Worm (Caenorhabditis elegans) whole organism, early embryonic: ENCODE measurements around the gene F08C6.18.
A peak's percentile ranks its signal among the peaks of the same experiment; 100 is the strongest.

Source experiments
- B0310.2 ChIP-seq: sonication (generic microtip); optimal IDR thresholded peaks from 2 replicates; lab custom pipeline; 2016; ENCODE audit warnings: mild to moderate bottlenecking, missing genetic modification characterization, missing compliant biosample characterization
- F13C5.2 ChIP-seq: sonication (generic microtip); optimal IDR thresholded peaks from 2 replicates; lab custom pipeline; 2017; ENCODE audit warnings: mild to moderate bottlenecking, missing genetic modification characterization, inconsistent platforms, missing compliant biosample characterization
- aly-1 ChIP-seq: sonication (generic microtip); optimal IDR thresholded peaks from 2 replicates; lab custom pipeline; 2016; ENCODE audit warnings: missing genetic modification characterization, missing compliant biosample characterization
- ama-1 ChIP-seq: fragments of 150-350 bp; optimal IDR thresholded peaks from 2 replicates; lab custom pipeline; 2014
- ceh-13 ChIP-seq: fragments of 200-800 bp; sonication (Bioruptor generic); optimal IDR thresholded peaks from 2 replicates; lab custom pipeline; 2018; ENCODE audit warnings: mild to moderate bottlenecking, missing genetic modification characterization, missing compliant biosample characterization
- ceh-36 ChIP-seq: sonication (generic microtip); optimal IDR thresholded peaks from 2 replicates; lab custom pipeline; 2016; ENCODE audit warnings: missing genetic modification characterization, inconsistent platforms, missing compliant biosample characterization
- ets-7 ChIP-seq: sonication (generic microtip); optimal IDR thresholded peaks from 2 replicates; lab custom pipeline; 2016; ENCODE audit warnings: missing genotype, missing genetic modification characterization, missing compliant biosample characterization
- flt-1 ChIP-seq: fragments of 200-800 bp; sonication (Bioruptor generic); IDR thresholded peaks from 2 replicates; pipeline ENCODE4 v1.3.6; 2022; ENCODE audit warnings: missing genetic modification characterization, missing compliant biosample characterization
- hmbx-1 ChIP-seq: sonication (generic microtip); optimal IDR thresholded peaks from 2 replicates; lab custom pipeline; 2016; ENCODE audit warnings: mild to moderate bottlenecking, missing genetic modification characterization, missing compliant biosample characterization
- hmg-4 ChIP-seq: fragments of 200-800 bp; sonication (Bioruptor generic); optimal IDR thresholded peaks from 2 replicates; lab custom pipeline; 2018; ENCODE audit warnings: mild to moderate bottlenecking, missing genetic modification characterization, missing compliant biosample characterization
- hnd-1 ChIP-seq: sonication (generic microtip); optimal IDR thresholded peaks from 2 replicates; lab custom pipeline; 2016; ENCODE audit warnings: missing genetic modification characterization, missing compliant biosample characterization
- pes-1 ChIP-seq: fragments of 200-800 bp; sonication (Bioruptor generic); IDR thresholded peaks from 2 replicates; pipeline ENCODE4 v1.3.6; 2022; ENCODE audit warnings: missing genetic modification reagents, missing genetic modification characterization, missing compliant biosample characterization
- scrt-1 ChIP-seq: fragments of 200-800 bp; sonication (Bioruptor generic); IDR thresholded peaks from 2 replicates; pipeline ENCODE4 v1.3.6; 2022; ENCODE audit warnings: missing genetic modification characterization, missing compliant biosample characterization
- sea-1 ChIP-seq: fragments of 200-800 bp; sonication (Bioruptor generic); conservative IDR thresholded peaks from 2 replicates; pipeline ENCODE4 v1.3.6; 2022; ENCODE audit warnings: missing genetic modification characterization, missing compliant biosample characterization
- tbx-11 ChIP-seq: fragments of 200-800 bp; sonication (Bioruptor generic); IDR thresholded peaks from 2 replicates; pipeline ENCODE4 v1.3.6; 2022; ENCODE audit warnings: missing genetic modification characterization, missing compliant biosample characterization
- tbx-37 ChIP-seq: fragments of 200-800 bp; sonication (Bioruptor generic); conservative IDR thresholded peaks from 2 replicates; pipeline ENCODE4 v1.3.6; 2022; ENCODE audit warnings: missing genetic modification reagents, missing genetic modification characterization, missing compliant biosample characterization
- tra-4 ChIP-seq: sonication (generic microtip); optimal IDR thresholded peaks from 2 replicates; lab custom pipeline; 2017; ENCODE audit warnings: missing genetic modification characterization, missing compliant biosample characterization

The F08C6.18 gene

ce11 chrX:7577458-7578158 lies 4.2 kb upstream of the F08C6.18 start:
- TF ChIP-seq aly-1, result no peak
- peak; percentile 14 for TF ChIP-seq hmg-4 (GFP tag; lab: Kevin White, UChicago)
- no peak for TF ChIP-seq B0310.2 (tag; lab: Kevin White, UChicago)

- TF ChIP-seq hmbx-1, result no peak
- TF ChIP-seq sea-1 (GFP tag; lab: Robert Waterston, UW), result no peak
- no peak for TF ChIP-seq tbx-11 (GFP tag; lab: Robert Waterston, UW)
- no peak for TF ChIP-seq hnd-1 (tag; lab: Kevin White, UChicago)
- TF ChIP-seq hmg-4 (GFP tag; lab: Kevin White, UChicago), result no peak
Measured at ce11 chrX:7575939-7576338, 2.5 kb upstream of the F08C6.18 start.

ce11 chrX:7573629-7574028 lies 201 bp upstream of the F08C6.18 start:
- TF ChIP-seq pes-1, result no peak
- TF ChIP-seq hmbx-1, result no peak
- no peak for TF ChIP-seq hmg-4 (GFP tag; lab: Kevin White, UChicago)
- TF ChIP-seq ama-1 (lab: Kevin White, UChicago), result no peak
- TF ChIP-seq F13C5.2 (tag; lab: Kevin White, UChicago), result no peak
- no peak for TF ChIP-seq hnd-1 (tag; lab: Kevin White, UChicago)
- no peak for TF ChIP-seq scrt-1
- TF ChIP-seq tra-4 (tag; lab: Kevin White, UChicago), result no peak
- TF ChIP-seq B0310.2 (tag; lab: Kevin White, UChicago), result no peak
- TF ChIP-seq tbx-11 (GFP tag; lab: Robert Waterston, UW), result no peak
- no peak for TF ChIP-seq ceh-36 (tag; lab: Kevin White, UChicago)
- TF ChIP-seq ceh-13, result no peak
- TF ChIP-seq ets-7 (tag; lab: Kevin White, UChicago), result no peak
- no peak for TF ChIP-seq tbx-37 (GFP tag; lab: Robert Waterston, UW)
- no peak for TF ChIP-seq aly-1

- TF ChIP-seq tbx-11 (GFP tag; lab: Robert Waterston, UW), result no peak
- no peak for TF ChIP-seq hnd-1 (tag; lab: Kevin White, UChicago)
- no peak for TF ChIP-seq hmg-4 (GFP tag; lab: Kevin White, UChicago)
- no peak for TF ChIP-seq ceh-36 (tag; lab: Kevin White, UChicago)
- TF ChIP-seq scrt-1, result no peak
- no peak for TF ChIP-seq aly-1
- TF ChIP-seq ama-1 (lab: Kevin White, UChicago), result no peak
- TF ChIP-seq hmbx-1, result no peak
- TF ChIP-seq pes-1, result no peak
- TF ChIP-seq sea-1 (GFP tag; lab: Robert Waterston, UW), result no peak
- TF ChIP-seq F13C5.2 (tag; lab: Kevin White, UChicago), result no peak
- no peak for TF ChIP-seq flt-1 (GFP tag; lab: Robert Waterston, UW)
- no peak for TF ChIP-seq tbx-37 (GFP tag; lab: Robert Waterston, UW)
- no peak for TF ChIP-seq ets-7 (tag; lab: Kevin White, UChicago)
- no peak for TF ChIP-seq tra-4 (tag; lab: Kevin White, UChicago)
Measured at ce11 chrX:7573172-7573571, 256 bp downstream of the F08C6.18 start.

ce11 chrX:7572057-7572456 lies 1.4 kb downstream of the F08C6.18 start, which contains the start of gene pcyt-1:
Gene pcyt-1 (plus strand): TSS chrX:7572357.
- TF ChIP-seq pes-1, result no peak
- TF ChIP-seq flt-1 (GFP tag; lab: Robert Waterston, UW), result no peak
- no peak for TF ChIP-seq ceh-13
- TF ChIP-seq scrt-1, result no peak
- TF ChIP-seq hnd-1 (tag; lab: Kevin White, UChicago), result no peak
- TF ChIP-seq ceh-36 (tag; lab: Kevin White, UChicago), result no peak
- no peak for TF ChIP-seq B0310.2 (tag; lab: Kevin White, UChicago)
- no peak for TF ChIP-seq hmbx-1
- no peak for TF ChIP-seq ama-1 (lab: Kevin White, UChicago)
- TF ChIP-seq hmg-4 (GFP tag; lab: Kevin White, UChicago), result no peak
- no peak for TF ChIP-seq F13C5.2 (tag; lab: Kevin White, UChicago)
- TF ChIP-seq ets-7 (tag; lab: Kevin White, UChicago), result no peak
- TF ChIP-seq tbx-11 (GFP tag; lab: Robert Waterston, UW), result no peak
- TF ChIP-seq tra-4 (tag; lab: Kevin White, UChicago), result no peak
- TF ChIP-seq aly-1, result no peak
- no peak for TF ChIP-seq sea-1 (GFP tag; lab: Robert Waterston, UW)
- no peak for TF ChIP-seq tbx-37 (GFP tag; lab: Robert Waterston, UW)

- peak; percentile 21; the same call in 1 of the 2 replicates for TF ChIP-seq tbx-37 (GFP tag; lab: Robert Waterston, UW)
- no peak for TF ChIP-seq sea-1 (GFP tag; lab: Robert Waterston, UW)
- no peak for TF ChIP-seq ets-7 (tag; lab: Kevin White, UChicago)
- no peak for TF ChIP-seq tra-4 (tag; lab: Kevin White, UChicago)
Measured at ce11 chrX:7569685-7570518, 3.5 kb downstream of the F08C6.18 start, which contains the start of gene apy-1. Gene apy-1 (minus strand): TSS chrX:7569722.

ce11 chrX:7568684-7569289 lies 4.6 kb downstream of the F08C6.18 start:
- TF ChIP-seq F13C5.2 (tag; lab: Kevin White, UChicago), result no peak
- TF ChIP-seq aly-1, result no peak
- TF ChIP-seq ama-1 (lab: Kevin White, UChicago), result no peak
- TF ChIP-seq hmbx-1, result no peak
- TF ChIP-seq hnd-1 (tag; lab: Kevin White, UChicago), result no peak
- TF ChIP-seq B0310.2 (tag; lab: Kevin White, UChicago), result no peak
- TF ChIP-seq hmg-4 (GFP tag; lab: Kevin White, UChicago), result no peak
- TF ChIP-seq tbx-11 (GFP tag; lab: Robert Waterston, UW), result no peak
- no peak for TF ChIP-seq sea-1 (GFP tag; lab: Robert Waterston, UW)
- no peak for TF ChIP-seq scrt-1
- TF ChIP-seq flt-1 (GFP tag; lab: Robert Waterston, UW), result no peak
- TF ChIP-seq tra-4 (tag; lab: Kevin White, UChicago), result no peak
- no peak for TF ChIP-seq tbx-37 (GFP tag; lab: Robert Waterston, UW)
- TF ChIP-seq ceh-13, result no peak
